Fruit fly (Drosophila melanogaster) whole organism, embryonic: ENCODE measurements around the gene neur.

Experiments
- Atf-2 ChIP-seq: fragments of 200-800 bp; sonication (Bioruptor generic); optimal IDR thresholded peaks from 2 replicates; lab custom pipeline; 2016; ENCODE audit warnings: missing biosample characterization, missing genetic modification characterization
- Awh ChIP-seq: fragments of 200-800 bp; sonication (Bioruptor generic); IDR thresholded peaks from 2 replicates; pipeline ENCODE4, ENCODE4 v1.3.6; 2022; ENCODE audit warnings: missing biosample characterization, missing genetic modification characterization
- Bgb ChIP-seq: fragments of 200-800 bp; sonication (Bioruptor generic); IDR thresholded peaks from 2 replicates; pipeline ENCODE4 v1.3.6; 2022; ENCODE audit warnings: missing biosample characterization, missing genetic modification characterization; ENCODE audit not compliant: partially characterized antibody
- Blimp-1 ChIP-seq: fragments of 200-800 bp; sonication (Bioruptor generic); optimal IDR thresholded peaks from 3 replicates; lab custom pipeline; 2018; ENCODE audit warnings: missing biosample characterization, missing genetic modification characterization, mild to moderate bottlenecking, moderate library complexity, missing genetic modification reagents
- CG1024 ChIP-seq: fragments of 200-800 bp; sonication (Bioruptor generic); IDR thresholded peaks from 2 replicates; pipeline ENCODE4 v1.3.6; 2022; ENCODE audit warnings: missing biosample characterization, missing genetic modification characterization
- CG11247 ChIP-seq: fragments of 200-800 bp; sonication (Bioruptor generic); IDR thresholded peaks from 2 replicates; pipeline ENCODE4 v1.3.6; 2022; ENCODE audit warnings: missing biosample characterization, missing genetic modification characterization
- CG15696 ChIP-seq: fragments of 200-800 bp; sonication (Bioruptor generic); optimal IDR thresholded peaks from 2 replicates; lab custom pipeline; 2019; ENCODE audit warnings: missing biosample characterization, mild to moderate bottlenecking, missing genetic modification characterization, moderate library complexity
- CG1602 ChIP-seq: fragments of 200-800 bp; sonication (Bioruptor generic); optimal IDR thresholded peaks from 3 replicates; lab custom pipeline; 2016; ENCODE audit warnings: missing biosample characterization, missing genetic modification characterization
- CG17829 ChIP-seq: fragments of 200-800 bp; optimal IDR thresholded peaks from 2 replicates; lab custom pipeline; 2019; ENCODE audit warnings: missing biosample characterization, mild to moderate bottlenecking, missing genetic modification characterization, moderate library complexity
- CG18262 ChIP-seq: fragments of 200-800 bp; optimal IDR thresholded peaks from 3 replicates; lab custom pipeline; 2019; ENCODE audit warnings: missing biosample characterization, mild to moderate bottlenecking, missing genetic modification characterization, moderate library complexity
- CG2202 ChIP-seq: fragments of 200-800 bp; sonication (Bioruptor generic); optimal IDR thresholded peaks from 2 replicates; lab custom pipeline; 2018; ENCODE audit warnings: missing biosample characterization, mild to moderate bottlenecking, missing genetic modification characterization
- CG2889 ChIP-seq: fragments of 200-800 bp; sonication (Bioruptor generic); IDR thresholded peaks from 3 replicates; pipeline ENCODE4 v1.3.6; 2022; ENCODE audit warnings: missing biosample characterization, missing genetic modification characterization
- CG31388 ChIP-seq: fragments of 200-800 bp; sonication (Bioruptor generic); optimal IDR thresholded peaks from 2 replicates; lab custom pipeline; 2016; ENCODE audit warnings: missing biosample characterization, missing genetic modification characterization
- CG34422 ChIP-seq: fragments of 200-800 bp; sonication (Bioruptor generic); IDR thresholded peaks from 3 replicates; pipeline ENCODE4 v1.3.6; 2022; ENCODE audit warnings: missing biosample characterization, missing genetic modification characterization
- CG3995 ChIP-seq: fragments of 200-800 bp; sonication (Bioruptor generic); optimal IDR thresholded peaks from 3 replicates; lab custom pipeline; 2016; ENCODE audit warnings: missing biosample characterization, missing genetic modification characterization
- CG6683 ChIP-seq: fragments of 200-800 bp; sonication (Bioruptor generic); optimal IDR thresholded peaks from 2 replicates; lab custom pipeline; 2017; ENCODE audit warnings: missing biosample characterization, mild to moderate bottlenecking, missing genetic modification characterization, missing genetic modification reagents
- CG8388 ChIP-seq: fragments of 200-800 bp; sonication (Bioruptor generic); optimal IDR thresholded peaks from 2 replicates; lab custom pipeline; 2019; ENCODE audit warnings: missing biosample characterization, mild to moderate bottlenecking, missing genetic modification characterization, moderate library complexity
- CrebB ChIP-seq: fragments of 200-800 bp; sonication (Bioruptor generic); optimal IDR thresholded peaks from 3 replicates; lab custom pipeline; 2018; ENCODE audit warnings: missing biosample characterization, mild to moderate bottlenecking, missing genetic modification characterization
- Ets65A ChIP-seq: fragments of 200-800 bp; sonication (Bioruptor generic); peaks from one replicate; lab custom pipeline; 2016; ENCODE audit warnings: missing biosample characterization, missing genetic modification characterization
- Gsc ChIP-seq: fragments of 200-800 bp; sonication (Bioruptor generic); IDR thresholded peaks from 2 replicates; pipeline ENCODE4 v1.3.6; 2022; ENCODE audit warnings: missing biosample characterization, missing genetic modification characterization
- HHEX ChIP-seq: fragments of 200-800 bp; sonication (Bioruptor generic); optimal IDR thresholded peaks from 3 replicates; lab custom pipeline; 2017; ENCODE audit warnings: missing biosample characterization, mild to moderate bottlenecking, missing genetic modification characterization, missing genetic modification reagents
- Hey ChIP-seq: fragments of 200-800 bp; sonication (Bioruptor generic); optimal IDR thresholded peaks from 3 replicates; lab custom pipeline; 2018; ENCODE audit warnings: missing biosample characterization, mild to moderate bottlenecking, missing genetic modification characterization
- Hr3 ChIP-seq: fragments of 200-800 bp; sonication (Bioruptor generic); optimal IDR thresholded peaks from 3 replicates; lab custom pipeline; 2016; ENCODE audit warnings: missing biosample characterization, missing genetic modification characterization
- Hr39 ChIP-seq: fragments of >200 bp; optimal IDR thresholded peaks from 2 replicates; lab custom pipeline; 2017
- Hsf ChIP-seq: fragments of 200-800 bp; sonication (Bioruptor generic); optimal IDR thresholded peaks from 3 replicates; lab custom pipeline; 2016; ENCODE audit warnings: missing biosample characterization, missing genetic modification characterization
- Lhr ChIP-seq: fragments of 200-800 bp; sonication (Bioruptor generic); optimal IDR thresholded peaks from 3 replicates; lab custom pipeline; 2017; ENCODE audit warnings: mild to moderate bottlenecking, missing biosample characterization, missing genetic modification reagents, missing genetic modification characterization
- Med ChIP-seq: fragments of 200-800 bp; sonication (Bioruptor generic); peaks from one replicate; lab custom pipeline; 2016; ENCODE audit warnings: missing biosample characterization, missing genetic modification characterization, mild to moderate bottlenecking, inconsistent platforms, moderate library complexity
- Nf-YC ChIP-seq: fragments of 200-800 bp; optimal IDR thresholded peaks from 3 replicates; lab custom pipeline; 2019; ENCODE audit warnings: missing biosample characterization, mild to moderate bottlenecking, missing genetic modification characterization, moderate library complexity
- Oli ChIP-seq: fragments of 200-800 bp; sonication (Bioruptor generic); optimal IDR thresholded peaks from 2 replicates; lab custom pipeline; 2018; ENCODE audit warnings: missing biosample characterization, mild to moderate bottlenecking, missing genetic modification characterization, moderate library complexity
- Opbp ChIP-seq: fragments of 200-800 bp; sonication (Bioruptor generic); IDR thresholded peaks from 3 replicates; pipeline ENCODE4 v1.3.6; 2022; ENCODE audit warnings: missing biosample characterization, missing genetic modification characterization; ENCODE audit not compliant: partially characterized antibody
- Sry-β ChIP-seq: fragments of 200-800 bp; sonication (Bioruptor generic); optimal IDR thresholded peaks from 2 replicates; lab custom pipeline; 2018; ENCODE audit warnings: missing biosample characterization, mild to moderate bottlenecking, missing genetic modification characterization, moderate library complexity
- Usf ChIP-seq: fragments of 200-800 bp; sonication (Bioruptor generic); optimal IDR thresholded peaks from 2 replicates; lab custom pipeline; 2017; ENCODE audit warnings: missing genotype, missing biosample characterization, missing genetic modification characterization
- abd-A ChIP-seq: fragments of 200-800 bp; sonication (Bioruptor generic); optimal IDR thresholded peaks from 3 replicates; lab custom pipeline; 2019; ENCODE audit warnings: missing biosample characterization, mild to moderate bottlenecking, missing genetic modification characterization, moderate library complexity
- ac ChIP-seq: fragments of 200-800 bp; sonication (Bioruptor generic); optimal IDR thresholded peaks from 3 replicates; lab custom pipeline; 2017; ENCODE audit warnings: missing biosample characterization, mild to moderate bottlenecking, missing genetic modification characterization
- ase ChIP-seq: fragments of 200-800 bp; sonication (Bioruptor generic); IDR thresholded peaks from 3 replicates; pipeline ENCODE4 v1.3.6; 2022; ENCODE audit warnings: missing biosample characterization, missing genetic modification characterization
- btn ChIP-seq: fragments of 200-800 bp; sonication (Bioruptor generic); optimal IDR thresholded peaks from 2 replicates; lab custom pipeline; 2016; ENCODE audit warnings: missing biosample characterization, missing genetic modification characterization
- dan ChIP-seq: fragments of 200-800 bp; sonication (Bioruptor generic); IDR thresholded peaks from 2 replicates; pipeline ENCODE4 v1.3.6; 2022; ENCODE audit warnings: missing biosample characterization, missing genetic modification characterization
- ftz-f1 ChIP-seq: fragments of 200-800 bp; sonication (Bioruptor generic); optimal IDR thresholded peaks from 2 replicates; lab custom pipeline; 2016; ENCODE audit warnings: missing biosample characterization, missing genetic modification characterization
- her ChIP-seq: fragments of 200-800 bp; sonication (Bioruptor generic); optimal IDR thresholded peaks from 2 replicates; lab custom pipeline; 2016; ENCODE audit warnings: missing biosample characterization, missing genetic modification characterization
- hth ChIP-seq: fragments of >200 bp; optimal IDR thresholded peaks from 2 replicates; lab custom pipeline; 2017; ENCODE audit warnings: inconsistent platforms
- jigr1 ChIP-seq: fragments of 200-800 bp; sonication (Bioruptor generic); IDR thresholded peaks from 3 replicates; pipeline ENCODE4 v1.3.6; 2022; ENCODE audit warnings: missing biosample characterization, missing genetic modification characterization
- kay ChIP-seq: fragments of 200-800 bp; sonication (Bioruptor generic); optimal IDR thresholded peaks from 2 replicates; lab custom pipeline; 2016; ENCODE audit warnings: missing biosample characterization, missing genetic modification characterization
- lbe ChIP-seq: fragments of 200-800 bp; sonication (Bioruptor generic); optimal IDR thresholded peaks from 2 replicates; lab custom pipeline; 2016; ENCODE audit warnings: missing biosample characterization, mild to moderate bottlenecking, missing genetic modification characterization
- nau ChIP-seq: fragments of 200-800 bp; sonication (Bioruptor generic); optimal IDR thresholded peaks from 3 replicates; lab custom pipeline; 2017; ENCODE audit warnings: missing biosample characterization, mild to moderate bottlenecking, missing genetic modification characterization, missing genetic modification reagents
- odd ChIP-seq: fragments of 200-800 bp; sonication (Bioruptor generic); optimal IDR thresholded peaks from 2 replicates; lab custom pipeline; 2017; ENCODE audit warnings: missing biosample characterization, mild to moderate bottlenecking, missing genetic modification characterization
- otp ChIP-seq: fragments of 200-800 bp; sonication (Bioruptor generic); IDR thresholded peaks from 3 replicates; pipeline ENCODE4, ENCODE4 v1.3.6; 2022; ENCODE audit warnings: missing biosample characterization, missing genetic modification characterization
- pzg ChIP-seq: fragments of 200-800 bp; sonication (Bioruptor generic); optimal IDR thresholded peaks from 3 replicates; lab custom pipeline; 2018; ENCODE audit warnings: missing biosample characterization, mild to moderate bottlenecking, missing genetic modification characterization, moderate library complexity
- scrt ChIP-seq: fragments of 200-800 bp; sonication (Bioruptor generic); optimal IDR thresholded peaks from 2 replicates; lab custom pipeline; 2018; ENCODE audit warnings: missing biosample characterization, mild to moderate bottlenecking, missing genetic modification characterization, moderate library complexity
- seq ChIP-seq: fragments of 200-800 bp; sonication (Bioruptor generic); IDR thresholded peaks from 2 replicates; pipeline ENCODE4 v1.3.6; 2022; ENCODE audit warnings: missing biosample characterization, missing genetic modification characterization
- stwl ChIP-seq: fragments of 200-800 bp; sonication (Bioruptor generic); optimal IDR thresholded peaks from 3 replicates; lab custom pipeline; 2018; ENCODE audit warnings: missing biosample characterization, mild to moderate bottlenecking, missing genetic modification characterization, moderate library complexity
- ttk ChIP-seq: fragments of 200-800 bp; sonication (Bioruptor generic); IDR thresholded peaks from 2 replicates; pipeline ENCODE4 v2.1.2; 2022; ENCODE audit warnings: missing biosample characterization, missing genetic modification characterization
- wek ChIP-seq: fragments of 200-800 bp; sonication (Bioruptor generic); optimal IDR thresholded peaks from 3 replicates; lab custom pipeline; 2018; ENCODE audit warnings: missing biosample characterization, mild to moderate bottlenecking, missing genetic modification characterization, moderate library complexity
- wor ChIP-seq: fragments of 200-800 bp; sonication (Bioruptor generic); IDR thresholded peaks from 2 replicates; pipeline ENCODE4 v1.3.6; 2022; ENCODE audit warnings: missing biosample characterization, missing genetic modification characterization

The neur gene

DNA sequence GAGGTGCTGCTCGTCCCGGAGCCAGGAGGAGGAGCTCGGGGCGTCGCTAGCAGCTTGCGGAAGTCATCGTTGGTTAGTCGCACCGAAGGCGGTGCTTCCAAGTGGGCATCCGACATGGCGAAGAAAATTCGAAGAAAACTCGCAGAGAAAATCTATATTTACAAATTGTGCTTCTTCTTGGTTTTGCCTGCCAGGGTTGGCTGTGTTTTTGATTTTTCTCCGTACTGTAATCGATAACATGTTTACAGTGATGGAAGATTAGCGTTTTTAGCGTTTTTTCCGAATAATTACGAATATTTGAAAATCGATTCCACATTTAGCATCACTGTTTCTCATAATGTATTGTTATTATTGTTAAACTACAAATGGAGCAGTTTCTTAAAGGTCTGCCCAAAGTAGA is 25.6 kb upstream of the neur start, which contains the start of the genes beag and Ada (continued):
- no peak for TF ChIP-seq odd (GFP tag; lab: Kevin White, UChicago)
- no peak for TF ChIP-seq dan (GFP tag; lab: Robert Waterston, UW)
- peak; percentile 6 for TF ChIP-seq ftz-f1 (GFP tag; lab: Kevin White, UChicago)
- no peak for TF ChIP-seq jigr1 (GFP tag; lab: Robert Waterston, UW)
- TF ChIP-seq ase (GFP tag; lab: Robert Waterston, UW): no peak
- no peak for TF ChIP-seq ttk (GFP tag; lab: Robert Waterston, UW)
- TF ChIP-seq Bgb (GFP tag; lab: Robert Waterston, UW): peak; percentile 58
- no peak for TF ChIP-seq abd-A (tag; lab: Kevin White, UChicago)
- no peak for TF ChIP-seq Ets65A (GFP tag; lab: Kevin White, UChicago)
- TF ChIP-seq btn: no peak
- peak; percentile 99 for TF ChIP-seq Sry-β
- peak; percentile 12 for TF ChIP-seq CG8388 (GFP tag; lab: Kevin White, UChicago)
- peak; percentile 5 for TF ChIP-seq CrebB (tag; lab: Kevin White, UChicago)
- TF ChIP-seq Opbp (GFP tag; lab: Robert Waterston, UW): peak; percentile 40; the same call in 1 of the 3 replicates
- TF ChIP-seq Atf-2 (GFP tag; lab: Kevin White, UChicago): no peak
- peak; percentile 34 for TF ChIP-seq CG15696 (tag; lab: Kevin White, UChicago)
- TF ChIP-seq Oli (tag; lab: Kevin White, UChicago): no peak
- TF ChIP-seq Hr39 (lab: Kevin White, UChicago): no peak
- TF ChIP-seq CG1602: peak; percentile 19
- TF ChIP-seq kay: no peak
- TF ChIP-seq Gsc (GFP tag; lab: Robert Waterston, UW): no peak
- TF ChIP-seq CG34422 (GFP tag; lab: Robert Waterston, UW): peak; percentile 52; the same call in 1 of the 3 replicates
- no peak for TF ChIP-seq Blimp-1 (GFP tag; lab: Kevin White, UChicago)
- no peak for TF ChIP-seq HHEX (GFP tag; lab: Kevin White, UChicago)
- no peak for TF ChIP-seq Awh (GFP tag; lab: Robert Waterston, UW)
- TF ChIP-seq Usf (GFP tag; lab: Kevin White, UChicago): no peak
- TF ChIP-seq nau (GFP tag; lab: Kevin White, UChicago): no peak
- peak; percentile 40 for TF ChIP-seq Hsf (GFP tag; lab: Kevin White, UChicago)
- peak; percentile 50 for TF ChIP-seq her (GFP tag; lab: Kevin White, UChicago)
- no peak for TF ChIP-seq lbe (GFP tag; lab: Kevin White, UChicago)
- TF ChIP-seq CG17829: peak; percentile 58
- TF ChIP-seq Nf-YC: peak; percentile 38
- TF ChIP-seq CG1024: no peak
- TF ChIP-seq scrt (GFP tag; lab: Kevin White, UChicago): no peak
- TF ChIP-seq ac (GFP tag; lab: Kevin White, UChicago): no peak
- TF ChIP-seq CG11247 (GFP tag; lab: Robert Waterston, UW): no peak
- peak; percentile 18 for TF ChIP-seq Lhr
- no peak for TF ChIP-seq wek (GFP tag; lab: Kevin White, UChicago)
- TF ChIP-seq Med (GFP tag; lab: Kevin White, UChicago): peak; percentile 84
- TF ChIP-seq stwl (tag; lab: Kevin White, UChicago): peak; percentile 66
- TF ChIP-seq Hr3 (GFP tag; lab: Kevin White, UChicago): peak; percentile 6
- no peak for TF ChIP-seq wor (GFP tag; lab: Robert Waterston, UW)
- no peak for TF ChIP-seq CG6683
- TF ChIP-seq CG2889 (GFP tag; lab: Robert Waterston, UW): no peak
- peak; percentile 52 for TF ChIP-seq CG3995 (GFP tag; lab: Kevin White, UChicago)
- no peak for TF ChIP-seq otp
- TF ChIP-seq Hey (tag; lab: Kevin White, UChicago): no peak
- TF ChIP-seq hth (lab: Kevin White, UChicago): no peak
- TF ChIP-seq CG2202 (tag; lab: Kevin White, UChicago): no peak
- no peak for TF ChIP-seq CG31388 (GFP tag; lab: Kevin White, UChicago)
- TF ChIP-seq pzg (GFP tag; lab: Kevin White, UChicago): peak; percentile 73
- no peak for TF ChIP-seq seq
- TF ChIP-seq CG18262: peak; percentile 29
